Fruit fly (Drosophila melanogaster) whole organism, prepupa: ENCODE measurements around the gene CG14154.

Source experiments
- CG32006 ChIP-seq: fragments of 200-800 bp; sonication (Bioruptor generic); optimal IDR thresholded peaks from 3 replicates; lab custom pipeline; 2017; ENCODE audit warnings: missing biosample characterization, mild to moderate bottlenecking, missing genetic modification characterization
- Smox ChIP-seq: fragments of 200-800 bp; sonication (Bioruptor generic); optimal IDR thresholded peaks from 3 replicates; lab custom pipeline; 2016; ENCODE audit warnings: missing biosample characterization, missing genetic modification characterization

- TF ChIP-seq CG32006 (GFP tag; lab: Kevin White, UChicago), result no peak
- no peak for TF ChIP-seq Smox
Observed at dm6 chr3L:10645965-10646364, 4.3 kb downstream of the CG14154 start.
